Worm (Caenorhabditis elegans) whole organism, early embryonic: ENCODE results near the gene aly-1.

Experiments
- aly-1 ChIP-seq: sonication (generic microtip); optimal IDR thresholded peaks from 2 replicates; lab custom pipeline; 2016; ENCODE audit warnings: missing genetic modification characterization, missing compliant biosample characterization
- ama-1 ChIP-seq: fragments of 150-350 bp; optimal IDR thresholded peaks from 2 replicates; lab custom pipeline; 2014
- ceh-13 ChIP-seq: fragments of 200-800 bp; sonication (Bioruptor generic); optimal IDR thresholded peaks from 2 replicates; lab custom pipeline; 2018; ENCODE audit warnings: mild to moderate bottlenecking, missing genetic modification characterization, missing compliant biosample characterization
- ceh-36 ChIP-seq: sonication (generic microtip); optimal IDR thresholded peaks from 2 replicates; lab custom pipeline; 2016; ENCODE audit warnings: missing genetic modification characterization, inconsistent platforms, missing compliant biosample characterization
- hmbx-1 ChIP-seq: sonication (generic microtip); optimal IDR thresholded peaks from 2 replicates; lab custom pipeline; 2016; ENCODE audit warnings: mild to moderate bottlenecking, missing genetic modification characterization, missing compliant biosample characterization
- tbx-11 ChIP-seq: fragments of 200-800 bp; sonication (Bioruptor generic); IDR thresholded peaks from 2 replicates; pipeline ENCODE4 v1.3.6; 2022; ENCODE audit warnings: missing genetic modification characterization, missing compliant biosample characterization

ce11 chrIV:9140172-9140805 is 31.6 kb downstream of the aly-1 start:
- TF ChIP-seq ceh-13 (no peak), hmbx-1 (tag; lab: Kevin White, UChicago) (no peak), aly-1 (tag; lab: Kevin White, UChicago) (no peak), ama-1 (lab: Kevin White, UChicago) (no peak), ceh-36 (tag; lab: Kevin White, UChicago) (no peak), tbx-11 (GFP tag; lab: Robert Waterston, UW) (no peak)
